Worm (Caenorhabditis elegans): ENCODE results near the gene wdr-60.

wdr-60 gene

ce11 chrIII:4950345-4950744 is 36.7 kb upstream of the wdr-60 start:
- peak; percentile 13 for TF ChIP-seq F23B12.7 (tag; optimal IDR thresholded peaks at IDR 0.05; ENCODE audit: insufficient read depth)
- no peak for TF ChIP-seq cebp-1 (GFP tag; IDR thresholded peaks at IDR 0.05)
- TF ChIP-seq cebp-1 (tag; optimal IDR thresholded peaks at IDR 0.05), result peak; percentile 37
- peak; percentile 88 for TF ChIP-seq zfh-2 (GFP tag; conservative IDR thresholded peaks at IDR 0.05)
- TF ChIP-seq pbrm-1 (GFP tag; IDR thresholded peaks at IDR 0.05), result no peak
- no peak for TF ChIP-seq somi-1 (GFP tag; optimal IDR thresholded peaks at IDR 0.05)
- peak; percentile 13 for TF ChIP-seq attf-5 (GFP tag; optimal IDR thresholded peaks at IDR 0.05)
- TF ChIP-seq K12H6.12 (tag; optimal IDR thresholded peaks at IDR 0.05), result peak; percentile 29
- TF ChIP-seq mel-28 (tag; optimal IDR thresholded peaks at IDR 0.05; ENCODE audit: borderline replicate concordance), result no peak
- 0 out of 2 replicates have a peak, but pooled peaks have one; percentile 63 for TF ChIP-seq K11D2.4 (GFP tag; IDR thresholded peaks at IDR 0.05)
- no peak for TF ChIP-seq sea-2 (GFP tag; IDR thresholded peaks at IDR 0.05)
- TF ChIP-seq C06A6.2 (GFP tag; conservative IDR thresholded peaks at IDR 0.05), result no peak

- no peak for TF ChIP-seq egl-18 (GFP tag; IDR thresholded peaks at IDR 0.05)
- TF ChIP-seq xnd-1 (tag; optimal IDR thresholded peaks at IDR 0.05), result no peak
- TF ChIP-seq tlf-1 (GFP tag; optimal IDR thresholded peaks at IDR 0.05), result no peak
- TF ChIP-seq egrh-3 (GFP tag; IDR thresholded peaks at IDR 0.05), result peak; percentile 69; the same call in 1 of the 2 replicates
- peak; percentile 91 for TF ChIP-seq zfh-2 (GFP tag; conservative IDR thresholded peaks at IDR 0.05)
- no peak for TF ChIP-seq ceh-91 (GFP tag; IDR thresholded peaks at IDR 0.05)
- TF ChIP-seq B0261.1 (tag; optimal IDR thresholded peaks at IDR 0.05), result no peak
Measured at ce11 chrIII:4951210-4951609, 35.8 kb upstream of the wdr-60 start.

- no peak for TF ChIP-seq lsl-1 (GFP tag; optimal IDR thresholded peaks at IDR 0.05)
- TF ChIP-seq nhr-90 (tag; optimal IDR thresholded peaks at IDR 0.05), result no peak
Measured at ce11 chrIII:4951824-4952223, 35.2 kb upstream of the wdr-60 start, which contains the start of gene flh-2. Gene flh-2, plus strand, starts transcription at chrIII:4952124.

ce11 chrIII:4952970-4953369 is 34.0 kb upstream of the wdr-60 start:
- TF ChIP-seq nfyb-1 (GFP tag; IDR thresholded peaks at IDR 0.05) (peak; percentile 64; the same call in 1 of the 2 replicates), egrh-3 (GFP tag; IDR thresholded peaks at IDR 0.05) (no peak)

ce11 chrIII:4956566-4956965 is 30.4 kb upstream of the wdr-60 start, which contains the start of gene C26E6.1:
Gene C26E6.1, plus strand, starts transcription at chrIII:4956866.
- TF ChIP-seq dox-1 (GFP tag; IDR thresholded peaks at IDR 0.05), result no peak
- TF ChIP-seq ztf-22 (GFP tag; optimal IDR thresholded peaks at IDR 0.05), result no peak
- no peak for TF ChIP-seq ztf-18 (tag; optimal IDR thresholded peaks at IDR 0.05)
- no peak for TF ChIP-seq nhr-80 (tag; optimal IDR thresholded peaks at IDR 0.05)
- no peak for TF ChIP-seq tlf-1 (GFP tag; optimal IDR thresholded peaks at IDR 0.05)
- no peak for TF ChIP-seq ceh-79 (tag; optimal IDR thresholded peaks at IDR 0.05)
- no peak for TF ChIP-seq Y53G8AR.9 (GFP tag; conservative IDR thresholded peaks at IDR 0.05)
- TF ChIP-seq somi-1 (GFP tag; optimal IDR thresholded peaks at IDR 0.05), result no peak
- TF ChIP-seq dpl-1 (GFP tag; optimal IDR thresholded peaks at IDR 0.05), result no peak
- no peak for TF ChIP-seq F23B12.7 (tag; optimal IDR thresholded peaks at IDR 0.05; ENCODE audit: insufficient read depth)
- no peak for TF ChIP-seq bed-1 (GFP tag; IDR thresholded peaks at IDR 0.05)
- no peak for TF ChIP-seq egrh-3 (GFP tag; IDR thresholded peaks at IDR 0.05)
- TF ChIP-seq atf-7 (tag; optimal IDR thresholded peaks at IDR 0.05), result no peak
- no peak for TF ChIP-seq tbx-9 (tag; optimal IDR thresholded peaks at IDR 0.05; ENCODE audit: borderline replicate concordance)
- no peak for TF ChIP-seq attf-5 (GFP tag; optimal IDR thresholded peaks at IDR 0.05)
- TF ChIP-seq rcor-1 (GFP tag; IDR thresholded peaks at IDR 0.05), result no peak
- no peak for TF ChIP-seq mxl-1 (tag; optimal IDR thresholded peaks at IDR 0.05)
- TF ChIP-seq mel-28 (tag; optimal IDR thresholded peaks at IDR 0.05; ENCODE audit: borderline replicate concordance), result no peak
